Worm (Caenorhabditis elegans) whole organism, young adult: ENCODE results near the gene let-2.

Source experiments
- C06A6.2 ChIP-seq: fragments of 200-800 bp; sonication (Bioruptor generic); conservative IDR thresholded peaks from 2 replicates; pipeline ENCODE4 v1.3.6; 2022; ENCODE audit warnings: missing genetic modification characterization, missing compliant biosample characterization
- F23B12.7 ChIP-seq: sonication (generic microtip); optimal IDR thresholded peaks from 2 replicates; lab custom pipeline; 2017; ENCODE audit warnings: missing genetic modification characterization, mild to moderate bottlenecking, missing compliant biosample characterization, antibody characterized with exemption, moderate library complexity; ENCODE audit not compliant: insufficient read depth
- F33H1.4 ChIP-seq: fragments of 200-800 bp; sonication (Bioruptor generic); IDR thresholded peaks from 2 replicates; pipeline ENCODE4 v1.3.6; 2022; ENCODE audit warnings: missing genetic modification reagents, missing genetic modification characterization, missing compliant biosample characterization
- F37B4.10 ChIP-seq: fragments of 200-800 bp; sonication (Bioruptor generic); IDR thresholded peaks from 2 replicates; pipeline ENCODE4 v1.3.6; 2022; ENCODE audit warnings: missing genetic modification characterization, missing compliant biosample characterization
- F39B2.1 ChIP-seq: fragments of 200-800 bp; sonication (Bioruptor generic); IDR thresholded peaks from 2 replicates; pipeline ENCODE4 v1.3.6; 2022; ENCODE audit warnings: missing genetic modification reagents, missing genetic modification characterization, missing compliant biosample characterization
- F55B11.4 ChIP-seq: sonication (generic microtip); optimal IDR thresholded peaks from 2 replicates; lab custom pipeline; 2016; ENCODE audit warnings: missing compliant biosample characterization, missing genetic modification characterization, borderline replicate concordance; ENCODE audit not compliant: insufficient read depth
- Y95B8A.8 ChIP-seq: fragments of 200-800 bp; sonication (Bioruptor generic); IDR thresholded peaks from 2 replicates; pipeline ENCODE4 v1.3.6; 2022; ENCODE audit warnings: missing genetic modification reagents, missing genetic modification characterization, missing compliant biosample characterization
- attf-5 ChIP-seq: fragments of 200-800 bp; sonication (Bioruptor generic); optimal IDR thresholded peaks from 2 replicates; lab custom pipeline; 2018; ENCODE audit warnings: mild to moderate bottlenecking, missing genetic modification characterization, missing compliant biosample characterization
- cebp-1 ChIP-seq, 2 experiments: fragments of 200-800 bp in 1 of 2; sonication (Bioruptor generic) in 1 of 2; sonication (generic microtip) in 1 of 2; IDR thresholded peaks in 1 of 2; optimal IDR thresholded peaks in 1 of 2; 2 replicates each; pipeline versions ENCODE4 v1.3.6 to Lab custom; 2017 to 2022; ENCODE audit warnings: missing compliant biosample characterization in 2 of 2, missing genetic modification characterization in 2 of 2, mild to moderate bottlenecking in 1 of 2, missing genetic modification reagents in 1 of 2, moderate library complexity in 1 of 2
- cebp-2 ChIP-seq: fragments of 200-800 bp; sonication (Bioruptor generic); IDR thresholded peaks from 2 replicates; pipeline ENCODE4 v1.3.6; 2022; ENCODE audit warnings: missing genetic modification characterization, missing compliant biosample characterization
- ceh-27 ChIP-seq: fragments of 200-800 bp; sonication (Bioruptor generic); optimal IDR thresholded peaks from 2 replicates; lab custom pipeline; 2018; ENCODE audit warnings: mild to moderate bottlenecking, missing genetic modification characterization, moderate library complexity, missing compliant biosample characterization
- ceh-58 ChIP-seq: fragments of 200-800 bp; sonication (Bioruptor generic); IDR thresholded peaks from 2 replicates; pipeline ENCODE4 v1.3.6; 2022; ENCODE audit warnings: missing genetic modification characterization, missing compliant biosample characterization
- dpff-1 ChIP-seq: sonication (generic microtip); optimal IDR thresholded peaks from 2 replicates; lab custom pipeline; 2017; ENCODE audit warnings: mild to moderate bottlenecking, missing genetic modification characterization, missing compliant biosample characterization
- efl-1 ChIP-seq: fragments of 150-350 bp; optimal IDR thresholded peaks from 2 replicates; lab custom pipeline; 2014; ENCODE audit warnings: missing biosample characterization, missing genetic modification reagents, missing genetic modification characterization
- egrh-3 ChIP-seq: fragments of 200-800 bp; sonication (Bioruptor generic); IDR thresholded peaks from 2 replicates; pipeline ENCODE4 v1.3.6; 2022; ENCODE audit warnings: missing genetic modification reagents, missing genetic modification characterization, missing compliant biosample characterization
- fkh-3 ChIP-seq: sonication (generic microtip); optimal IDR thresholded peaks from 2 replicates; lab custom pipeline; 2016; ENCODE audit warnings: mild to moderate bottlenecking, missing genetic modification characterization, missing compliant biosample characterization
- gei-17 ChIP-seq: fragments of 200-800 bp; sonication (Bioruptor generic); optimal IDR thresholded peaks from 2 replicates; lab custom pipeline; 2018; ENCODE audit warnings: mild to moderate bottlenecking, missing genetic modification characterization, missing compliant biosample characterization
- hmg-20 ChIP-seq: fragments of 200-800 bp; sonication (Bioruptor generic); IDR thresholded peaks from 2 replicates; pipeline ENCODE4 v1.3.6; 2022; ENCODE audit warnings: missing genetic modification reagents, missing genetic modification characterization, missing compliant biosample characterization
- hsf-1 ChIP-seq: fragments of 200-800 bp; sonication (Bioruptor generic); IDR thresholded peaks from 2 replicates; pipeline ENCODE4 v1.3.6; 2022; ENCODE audit warnings: missing genetic modification reagents, missing genetic modification characterization, missing compliant biosample characterization
- let-526 ChIP-seq: fragments of 200-800 bp; sonication (Bioruptor generic); IDR thresholded peaks from 2 replicates; pipeline ENCODE4 v1.3.6; 2022; ENCODE audit warnings: missing genetic modification reagents, missing genetic modification characterization, missing compliant biosample characterization
- lin-40 ChIP-seq: sonication (generic microtip); optimal IDR thresholded peaks from 2 replicates; lab custom pipeline; 2016; ENCODE audit warnings: missing genetic modification characterization, mild to moderate bottlenecking, missing compliant biosample characterization, missing genotype, missing genetic modification reagents
- lsl-1 ChIP-seq: fragments of 200-800 bp; sonication (Bioruptor generic); optimal IDR thresholded peaks from 2 replicates; lab custom pipeline; 2018; ENCODE audit warnings: mild to moderate bottlenecking, missing genetic modification characterization, moderate library complexity, missing compliant biosample characterization
- lsy-27 ChIP-seq: sonication (generic microtip); optimal IDR thresholded peaks from 2 replicates; lab custom pipeline; 2017; ENCODE audit warnings: missing genetic modification characterization, mild to moderate bottlenecking, missing compliant biosample characterization, antibody characterized with exemption, missing genotype, borderline replicate concordance; ENCODE audit not compliant: insufficient read depth
- mxl-1 ChIP-seq: sonication (generic microtip); optimal IDR thresholded peaks from 2 replicates; lab custom pipeline; 2016; ENCODE audit warnings: missing genetic modification characterization, missing compliant biosample characterization
- nhr-179 ChIP-seq: sonication (generic microtip); optimal IDR thresholded peaks from 2 replicates; lab custom pipeline; 2016; ENCODE audit warnings: mild to moderate bottlenecking, missing genetic modification characterization, missing compliant biosample characterization
- nhr-27 ChIP-seq: fragments of 200-800 bp; sonication (Bioruptor generic); optimal IDR thresholded peaks from 2 replicates; lab custom pipeline; 2018; ENCODE audit warnings: mild to moderate bottlenecking, missing genetic modification characterization, moderate library complexity, missing compliant biosample characterization
- nhr-80 ChIP-seq: sonication (generic microtip); optimal IDR thresholded peaks from 2 replicates; lab custom pipeline; 2016; ENCODE audit warnings: missing genetic modification characterization, missing compliant biosample characterization
- rcor-1 ChIP-seq: fragments of 200-800 bp; sonication (Bioruptor generic); IDR thresholded peaks from 2 replicates; pipeline ENCODE4 v1.3.6; 2022; ENCODE audit warnings: missing genetic modification reagents, missing genetic modification characterization, missing compliant biosample characterization
- sea-2 ChIP-seq: fragments of 200-800 bp; sonication (Bioruptor generic); IDR thresholded peaks from 2 replicates; pipeline ENCODE4 v1.3.6; 2022; ENCODE audit warnings: missing genetic modification characterization, missing compliant biosample characterization
- tlf-1 ChIP-seq: fragments of 200-800 bp; sonication (Bioruptor generic); optimal IDR thresholded peaks from 2 replicates; lab custom pipeline; 2018; ENCODE audit warnings: mild to moderate bottlenecking, missing genetic modification characterization, missing compliant biosample characterization
- xnd-1 ChIP-seq: sonication (generic microtip); optimal IDR thresholded peaks from 2 replicates; lab custom pipeline; 2016; ENCODE audit warnings: missing genotype, missing genetic modification reagents, missing genetic modification characterization, missing compliant biosample characterization
- zfh-2 ChIP-seq: fragments of 200-800 bp; sonication (Bioruptor generic); conservative IDR thresholded peaks from 2 replicates; pipeline ENCODE4 v1.3.6; 2022; ENCODE audit warnings: missing genetic modification reagents, missing genetic modification characterization, missing compliant biosample characterization
- ztf-26 ChIP-seq: sonication (generic microtip); optimal IDR thresholded peaks from 2 replicates; lab custom pipeline; 2017; ENCODE audit warnings: missing genetic modification characterization, missing compliant biosample characterization

let-2 gene

DNA sequence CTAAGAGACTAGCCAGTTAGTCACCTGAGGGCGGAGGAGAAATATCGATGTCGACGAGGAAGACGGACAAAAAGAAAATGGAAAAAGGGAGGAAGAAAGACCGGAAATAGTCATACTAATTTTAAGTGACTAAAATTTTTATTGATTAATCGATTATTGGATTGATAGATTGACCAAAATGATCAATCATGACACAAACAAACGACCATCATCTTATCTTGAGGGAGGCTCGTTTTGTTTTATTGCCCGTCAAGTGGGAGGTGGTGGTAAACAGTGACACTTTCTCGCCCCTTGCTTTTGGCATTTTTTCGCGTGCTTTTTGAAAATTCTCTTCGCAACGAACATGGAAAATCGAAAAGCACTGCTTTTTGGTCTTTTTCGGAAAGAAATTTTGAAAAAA, 15.7 kb upstream of the let-2 start (continued):
- TF ChIP-seq F33H1.4 (no peak), ztf-26 (tag; lab: Kevin White, UChicago) (peak; percentile 19), lin-40 (tag; lab: Kevin White, UChicago) (peak; percentile 16), tlf-1 (no peak), ceh-27 (peak; percentile 20), sea-2 (GFP tag; lab: Robert Waterston, UW) (no peak), cebp-1 (GFP tag; IDR thresholded peaks at IDR 0.05; lab: Robert Waterston, UW) (no peak), cebp-1 (tag; optimal IDR thresholded peaks at IDR 0.05; lab: Kevin White, UChicago) (peak; percentile 22)
- TF ChIP-seq, all 124 proteins: peak for 10

- TF ChIP-seq let-526 (GFP tag; lab: Robert Waterston, UW) (no peak), lsl-1 (GFP tag; lab: Kevin White, UChicago) (no peak), hsf-1 (GFP tag; lab: Robert Waterston, UW) (no peak), cebp-1 (GFP tag; IDR thresholded peaks at IDR 0.05; lab: Robert Waterston, UW) (no peak), cebp-1 (tag; optimal IDR thresholded peaks at IDR 0.05; lab: Kevin White, UChicago) (no peak), attf-5 (GFP tag; lab: Kevin White, UChicago) (no peak), zfh-2 (peak; percentile 93), egrh-3 (peak; percentile 87; the same call in 1 of the 2 replicates), cebp-2 (no peak)
Observed at ce11 chrX:16403424-16403823, 14.3 kb upstream of the let-2 start.

DNA sequence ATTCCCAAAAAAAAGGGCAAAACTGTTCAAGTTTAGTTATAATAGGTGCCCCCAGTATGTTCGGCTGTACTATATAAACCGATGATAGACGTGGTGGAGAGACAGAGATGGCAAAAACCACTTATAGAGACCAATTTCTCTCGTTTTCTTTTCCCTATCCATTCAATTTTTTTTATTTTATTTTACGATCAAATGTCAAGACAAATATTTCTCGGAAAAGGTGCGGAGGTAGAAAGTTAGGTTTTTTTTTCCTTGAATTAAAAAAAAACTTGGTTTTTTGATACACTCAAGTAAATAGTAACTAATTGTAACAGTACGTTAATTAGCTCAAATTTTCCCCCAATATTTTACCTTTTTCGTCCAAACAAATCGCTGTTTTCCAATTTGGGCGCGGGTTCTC, 13.6 kb upstream of the let-2 start:
- TF ChIP-seq rcor-1 (GFP tag; lab: Robert Waterston, UW) (no peak), F55B11.4 (no peak), efl-1 (no peak), dpff-1 (tag; lab: Kevin White, UChicago) (no peak), F39B2.1 (no peak)
- TF ChIP-seq, all 124 proteins: peak for 0

DNA sequence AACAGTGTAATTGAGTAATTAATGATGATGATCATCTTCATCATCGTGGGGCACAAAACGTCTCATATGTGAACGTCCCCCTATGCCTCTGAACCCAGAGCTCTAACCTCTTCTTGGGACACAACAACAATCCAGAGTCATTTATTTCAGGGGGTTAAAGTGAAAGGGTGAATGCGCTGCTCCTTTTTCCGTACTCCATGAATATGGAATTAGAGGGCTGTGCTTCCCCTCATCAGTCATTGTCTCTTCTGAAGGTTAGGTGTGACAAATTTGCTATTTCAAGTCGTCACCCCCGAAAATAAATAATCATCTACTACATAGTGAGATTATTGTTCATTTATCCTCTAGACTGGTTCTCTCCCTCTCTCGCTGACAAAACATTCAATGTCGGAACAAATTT, 13.2 kb upstream of the let-2 start:
- no peak for TF ChIP-seq hmg-20 (GFP tag; lab: Robert Waterston, UW)
- TF ChIP-seq zfh-2 = no peak
- TF ChIP-seq let-526 (GFP tag; lab: Robert Waterston, UW) = no peak
- no peak for TF ChIP-seq F37B4.10 (GFP tag; lab: Robert Waterston, UW)
- TF ChIP-seq lin-40 (tag; lab: Kevin White, UChicago) = no peak
- TF ChIP-seq mxl-1 = no peak
- no peak for TF ChIP-seq attf-5 (GFP tag; lab: Kevin White, UChicago)
- no peak for TF ChIP-seq Y95B8A.8

- TF ChIP-seq nhr-179 (tag; lab: Kevin White, UChicago) = no peak
- no peak for TF ChIP-seq mxl-1
- TF ChIP-seq gei-17 (GFP tag; lab: Kevin White, UChicago) = no peak
- TF ChIP-seq egrh-3 = no peak
- TF ChIP-seq hmg-20 (GFP tag; lab: Robert Waterston, UW) = no peak
- TF ChIP-seq nhr-27 (tag; lab: Kevin White, UChicago) = no peak
- no peak for TF ChIP-seq C06A6.2 (GFP tag; lab: Robert Waterston, UW)
- no peak for TF ChIP-seq sea-2 (GFP tag; lab: Robert Waterston, UW)
- no peak for TF ChIP-seq lsy-27 (tag; lab: Kevin White, UChicago)
- no peak for TF ChIP-seq ceh-58
- no peak for TF ChIP-seq xnd-1 (tag; lab: Kevin White, UChicago)
- TF ChIP-seq fkh-3 (tag; lab: Kevin White, UChicago) = no peak
- TF ChIP-seq F23B12.7 = no peak
- no peak for TF ChIP-seq nhr-80 (tag; lab: Kevin White, UChicago)
- TF ChIP-seq, all 124 proteins: peak for 0
Observed at ce11 chrX:16400897-16401296, 11.8 kb upstream of the let-2 start.
